Worm (Caenorhabditis elegans) whole organism, L4/young adult: ENCODE measurements around the gene ttll-5.
"Not testable (repeated sequence)": the region's sequence is repeated elsewhere in the genome, so short reads cannot be mapped to it uniquely, and the experiment has no call there.

Experiments
- W03F9.2 ChIP-seq: fragments of 150-350 bp; optimal IDR thresholded peaks from 2 replicates; lab custom pipeline; 2014; ENCODE audit warnings: missing biosample characterization, missing genetic modification characterization
- dao-5 ChIP-seq: sonication (generic microtip); optimal IDR thresholded peaks from 2 replicates; lab custom pipeline; 2016; ENCODE audit warnings: missing genotype, missing genetic modification characterization, moderate library complexity, missing compliant biosample characterization
- him-1 ChIP-seq: sonication (generic microtip); optimal IDR thresholded peaks from 2 replicates; lab custom pipeline; 2016; ENCODE audit warnings: missing genotype, missing genetic modification reagents, missing genetic modification characterization, missing compliant biosample characterization

The ttll-5 gene

DNA sequence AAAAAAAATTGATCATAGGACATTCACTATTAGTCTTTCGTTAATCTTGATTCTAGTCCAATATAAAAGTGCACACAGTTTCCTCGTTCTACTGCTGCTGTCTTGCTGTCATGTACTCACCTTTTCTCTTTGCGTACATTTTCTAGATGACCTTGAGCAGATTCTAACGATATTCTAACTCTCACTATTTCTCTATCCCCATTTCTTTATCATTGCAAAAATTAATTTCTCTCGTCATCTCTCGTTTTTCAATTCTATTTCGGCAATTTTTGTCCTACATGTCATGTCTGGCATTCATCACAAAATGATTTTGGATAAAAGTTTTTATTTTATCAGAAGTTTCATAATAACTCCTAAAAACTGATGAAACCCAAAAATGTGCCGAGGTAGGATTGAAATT, at the start of gene ttll-5:
Gene ttll-5, plus strand, starts transcription at position 288 of the 400 bp plus-strand sequence.
- TF ChIP-seq W03F9.2: no peak
- TF ChIP-seq dao-5: no peak
- no peak for TF ChIP-seq him-1 (tag; lab: Kevin White, UChicago)

DNA sequence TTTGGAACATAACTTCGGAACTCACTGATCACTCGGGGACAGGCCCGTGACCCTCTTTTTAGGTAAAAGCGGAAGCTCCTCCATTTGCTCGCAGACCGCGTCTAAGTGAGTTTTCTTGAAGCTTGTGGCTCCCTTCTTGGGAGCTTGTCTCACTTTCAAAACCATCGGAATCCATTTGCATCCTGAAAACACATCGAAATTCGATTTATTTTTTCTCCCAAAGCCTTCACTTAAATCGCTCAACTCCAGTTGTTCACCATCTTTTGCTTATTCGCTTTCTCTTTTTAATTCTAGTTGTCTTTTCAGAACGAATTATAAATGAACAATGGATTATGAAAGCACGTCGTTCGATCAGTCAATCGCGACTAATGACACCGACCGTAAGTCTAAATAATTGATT, 49.6 kb upstream of the ttll-5 start, which contains the start of gene T11F9.1:
Gene T11F9.1, plus strand, starts transcription at position 301 of the 400 bp plus-strand sequence.
- TF ChIP-seq him-1 (tag; lab: Kevin White, UChicago) (no peak), dao-5 (no peak), W03F9.2 (no peak)

DNA sequence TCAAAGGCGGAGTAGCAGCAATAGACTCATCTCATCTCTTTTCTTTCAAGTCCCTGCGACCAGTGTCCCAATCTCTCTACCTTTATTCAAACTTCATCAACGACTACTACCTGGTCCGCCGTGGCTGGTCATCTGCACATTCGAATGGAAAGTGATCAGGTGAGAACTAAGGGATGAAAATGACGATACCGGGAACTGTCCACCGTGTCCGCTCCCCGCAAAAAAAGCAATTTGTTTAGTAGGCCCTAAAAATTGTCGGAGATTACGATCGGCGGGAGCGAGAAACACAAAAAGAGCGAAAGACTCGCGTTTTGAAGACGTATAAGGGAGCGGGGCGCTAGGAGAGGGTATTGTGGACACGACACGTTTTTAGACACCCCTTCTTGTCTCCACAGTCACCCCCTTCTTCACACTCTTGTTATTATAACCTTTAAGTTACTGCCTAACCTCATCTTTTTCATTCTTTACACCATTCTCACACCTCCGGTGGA, 45.9 kb upstream of the ttll-5 start, which contains the start of gene zipt-16:
Gene zipt-16, plus strand, starts transcription at position 51 of the 491 bp plus-strand sequence.
- TF ChIP-seq dao-5: no peak
- TF ChIP-seq him-1 (tag; lab: Kevin White, UChicago): no peak
- TF ChIP-seq W03F9.2: no peak

DNA sequence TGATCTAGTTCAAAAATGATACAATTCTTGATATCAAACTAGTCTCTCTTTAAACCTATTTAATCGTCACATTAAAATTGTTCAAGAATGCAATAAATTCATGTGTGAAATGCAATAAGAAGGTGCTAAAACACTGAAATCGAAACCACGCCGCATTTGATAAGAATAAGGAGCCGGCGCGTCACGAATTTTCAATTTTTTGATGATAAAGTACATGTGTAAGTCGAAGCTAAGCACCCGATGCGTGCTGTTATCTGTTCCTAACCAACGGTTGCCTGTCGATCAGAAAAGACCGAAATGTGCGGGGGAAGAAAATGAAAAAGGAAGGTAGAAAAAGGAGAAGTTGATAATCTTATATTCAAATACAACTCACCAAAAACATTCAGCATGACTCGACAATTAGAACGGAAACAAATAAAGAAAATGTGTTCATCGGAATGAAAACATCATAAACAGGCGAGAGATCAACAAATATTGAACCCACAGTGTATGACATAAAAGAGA, 38.6 kb upstream of the ttll-5 start, which contains the start of gene aat-6:
Gene aat-6, minus strand, starts transcription at position 454 of the 504 bp plus-strand sequence.
- no peak for TF ChIP-seq W03F9.2
- TF ChIP-seq dao-5: no peak
- no peak for TF ChIP-seq him-1 (tag; lab: Kevin White, UChicago)

DNA sequence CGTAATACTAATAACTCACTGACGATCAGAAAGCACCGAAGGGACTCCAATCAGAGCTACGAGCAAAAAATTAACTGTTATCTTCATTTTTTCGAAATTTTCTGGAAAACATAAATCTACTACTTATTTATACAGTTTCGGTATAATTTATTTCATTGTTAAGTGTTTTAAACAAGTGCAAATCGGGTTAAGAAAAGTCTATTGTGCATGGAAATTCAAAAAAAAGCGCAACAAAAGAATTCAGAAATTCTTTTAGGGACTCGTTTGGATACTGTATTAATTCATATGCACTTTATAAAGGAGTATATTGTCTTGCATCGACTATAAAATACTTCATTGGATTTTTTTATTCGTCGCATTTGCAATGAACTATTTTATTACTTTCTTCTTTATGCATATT, 36.7 kb upstream of the ttll-5 start, which contains the start of the genes nas-20 and nas-21:
Gene nas-20, minus strand, starts transcription at position 101 of the 400 bp plus-strand sequence.
Gene nas-21, plus strand, starts transcription at position 356 of the 400 bp plus-strand sequence.
- TF ChIP-seq him-1 (tag; lab: Kevin White, UChicago) (no peak), dao-5 (no peak), W03F9.2 (no peak)

DNA sequence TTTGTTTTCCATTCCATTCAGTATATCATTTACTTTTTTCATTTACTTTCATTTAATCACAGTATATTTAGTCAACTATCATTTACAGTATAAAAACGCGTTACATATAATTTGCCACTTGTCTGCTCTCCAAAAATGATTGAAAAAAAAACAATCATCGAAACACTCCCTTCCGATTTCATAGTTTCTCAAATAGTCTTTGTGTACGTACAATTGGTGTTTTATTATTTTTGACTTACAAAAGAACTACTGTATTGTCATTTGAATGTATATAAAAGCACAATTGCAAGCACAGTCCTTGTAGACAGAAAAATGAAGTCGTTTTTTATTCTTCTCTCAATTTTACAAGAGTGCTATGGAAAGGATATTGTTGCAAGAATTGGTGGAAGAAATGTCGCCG, 34.5 kb upstream of the ttll-5 start, which contains the start of gene nas-22:
Gene nas-22, plus strand, starts transcription at position 301 of the 400 bp plus-strand sequence.
- no peak for TF ChIP-seq W03F9.2

DNA sequence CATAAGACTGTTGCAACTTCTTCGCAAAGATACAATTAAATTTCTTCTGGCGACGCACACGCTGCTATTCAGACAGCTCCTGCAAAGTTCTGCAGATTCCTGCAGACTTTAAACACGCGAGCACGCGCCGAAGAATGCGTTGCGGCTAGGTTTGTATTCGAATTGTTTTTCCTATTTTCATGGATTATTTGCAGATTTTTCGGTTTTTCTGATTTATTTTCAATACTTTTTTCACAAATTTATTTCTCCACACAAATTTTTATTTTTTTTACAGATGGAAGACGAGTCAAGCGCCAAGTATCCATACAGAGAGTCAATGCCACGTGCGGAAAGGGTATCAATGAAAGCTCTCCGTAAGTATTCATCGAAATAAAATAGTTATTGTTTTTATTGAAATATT, 33.2 kb upstream of the ttll-5 start, which contains the start of gene T11F9.7:
Gene T11F9.7, plus strand, starts transcription at position 301 of the 400 bp plus-strand sequence.
- TF ChIP-seq W03F9.2; him-1 (tag; lab: Kevin White, UChicago); dao-5: not testable (repeated sequence)

DNA sequence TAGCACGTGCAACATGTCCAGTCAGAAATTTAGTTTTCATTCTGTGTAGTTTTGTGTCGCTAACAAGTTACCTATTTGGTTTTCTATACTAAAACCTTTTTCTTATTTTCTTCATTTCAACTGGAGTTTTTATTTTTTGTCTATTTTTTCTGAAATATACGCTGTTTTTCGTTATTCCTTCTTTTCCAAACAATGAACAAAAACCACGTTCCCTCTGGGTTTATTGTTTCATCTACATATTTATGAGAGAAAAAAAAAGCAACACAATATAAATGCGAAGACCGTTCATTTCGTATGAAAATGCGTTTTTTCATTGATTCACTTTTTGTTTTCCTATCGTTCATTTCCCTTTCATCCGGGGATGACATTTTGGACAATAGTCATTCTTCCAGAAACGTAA, 29.5 kb upstream of the ttll-5 start, which contains the start of gene T11F9.22:
Gene T11F9.22, plus strand, starts transcription at position 301 of the 400 bp plus-strand sequence.
- TF ChIP-seq him-1 (tag; lab: Kevin White, UChicago) (no peak), W03F9.2 (no peak), dao-5 (no peak)

DNA sequence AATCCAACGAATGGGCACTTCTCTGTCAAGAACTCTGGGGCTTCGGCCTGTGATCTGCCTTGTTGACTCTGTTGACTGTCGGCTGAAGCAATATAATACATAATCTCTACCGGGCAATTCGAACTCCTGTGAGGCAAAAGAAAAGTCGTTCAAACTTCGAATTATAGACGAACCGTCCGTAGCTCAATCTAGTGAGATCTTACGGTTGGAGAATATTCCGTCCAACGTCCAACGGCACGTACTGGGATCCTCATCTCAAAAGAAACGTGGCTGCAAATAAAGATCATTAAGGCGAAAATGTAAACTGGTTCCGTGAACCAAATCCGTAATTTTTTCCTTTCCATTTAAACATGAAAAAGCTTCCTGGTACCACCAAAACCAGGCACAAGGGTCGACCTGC, 28.1 kb upstream of the ttll-5 start, which contains the start of gene T11F9.14:
Gene T11F9.14, minus strand, starts transcription at position 101 of the 400 bp plus-strand sequence.
- TF ChIP-seq W03F9.2; dao-5; him-1 (tag; lab: Kevin White, UChicago): not testable (repeated sequence)

DNA sequence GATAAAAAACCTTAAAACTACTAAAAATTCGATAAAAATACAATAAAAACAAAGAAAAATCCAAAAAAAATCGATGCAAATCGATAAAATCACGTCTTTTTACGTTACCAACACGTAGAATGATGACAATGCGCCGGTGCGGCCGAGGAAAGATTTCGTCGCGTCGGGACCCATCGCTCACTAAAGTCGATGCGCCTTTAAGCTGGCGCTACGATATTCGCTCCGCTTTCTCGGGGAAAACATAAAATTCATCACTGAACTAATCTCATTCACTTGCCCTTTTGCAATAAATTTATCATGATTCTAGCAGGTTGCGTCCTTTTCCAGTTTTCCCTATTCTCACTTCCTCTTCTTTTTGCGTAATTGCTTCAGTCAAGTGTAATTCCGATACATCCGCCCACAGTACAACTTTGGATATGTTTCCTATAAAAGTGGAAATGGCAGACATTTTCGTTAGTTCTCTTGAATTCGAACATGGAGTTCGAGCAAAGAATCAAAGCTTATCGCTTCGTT, 25.2 kb upstream of the ttll-5 start, which contains the start of gene col-157:
Gene col-157, plus strand, starts transcription at position 463 of the 513 bp plus-strand sequence.
- TF ChIP-seq W03F9.2; dao-5; him-1 (tag; lab: Kevin White, UChicago): not testable (repeated sequence)

DNA sequence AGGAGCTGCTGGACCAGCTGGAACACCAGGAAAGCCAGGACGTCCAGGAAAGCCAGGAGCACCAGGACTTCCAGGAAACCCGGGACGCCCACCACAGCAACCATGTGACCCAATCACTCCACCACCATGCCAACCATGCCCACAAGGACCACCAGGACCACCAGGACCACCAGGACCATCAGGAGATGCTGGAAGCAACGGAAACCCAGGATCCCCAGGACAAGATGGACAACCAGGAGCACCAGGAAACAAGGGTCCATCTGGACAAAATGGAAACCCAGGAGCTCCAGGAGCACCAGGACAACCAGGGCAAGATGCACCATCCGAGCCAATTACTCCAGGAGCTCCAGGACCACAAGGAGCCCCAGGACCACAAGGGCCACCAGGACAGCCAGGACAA, 24.5 kb upstream of the ttll-5 start:
- TF ChIP-seq dao-5: no peak
- TF ChIP-seq W03F9.2: no peak
- TF ChIP-seq him-1 (tag; lab: Kevin White, UChicago): no peak

DNA sequence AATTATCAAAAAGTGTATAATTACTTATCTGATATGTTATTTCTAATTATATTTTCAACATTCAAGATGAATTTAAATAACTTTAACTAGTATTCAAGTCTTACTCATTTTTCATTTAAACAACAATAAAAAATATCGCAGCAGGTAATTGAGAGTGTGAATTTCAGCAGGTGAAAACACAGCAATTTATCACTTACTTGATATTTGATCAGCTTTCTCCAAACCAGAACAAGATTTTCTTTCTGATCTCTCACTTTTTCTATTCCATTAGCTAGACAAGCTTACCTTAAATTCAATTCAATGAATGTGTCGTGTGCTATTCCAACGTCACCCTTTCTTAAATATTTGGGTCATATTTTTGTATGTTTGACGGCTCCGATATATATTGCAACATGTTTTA, 23.3 kb upstream of the ttll-5 start, which contains the start of gene srh-1:
Gene srh-1, plus strand, starts transcription at position 301 of the 400 bp plus-strand sequence.
- no peak for TF ChIP-seq dao-5
- no peak for TF ChIP-seq W03F9.2
- TF ChIP-seq him-1 (tag; lab: Kevin White, UChicago): no peak

DNA sequence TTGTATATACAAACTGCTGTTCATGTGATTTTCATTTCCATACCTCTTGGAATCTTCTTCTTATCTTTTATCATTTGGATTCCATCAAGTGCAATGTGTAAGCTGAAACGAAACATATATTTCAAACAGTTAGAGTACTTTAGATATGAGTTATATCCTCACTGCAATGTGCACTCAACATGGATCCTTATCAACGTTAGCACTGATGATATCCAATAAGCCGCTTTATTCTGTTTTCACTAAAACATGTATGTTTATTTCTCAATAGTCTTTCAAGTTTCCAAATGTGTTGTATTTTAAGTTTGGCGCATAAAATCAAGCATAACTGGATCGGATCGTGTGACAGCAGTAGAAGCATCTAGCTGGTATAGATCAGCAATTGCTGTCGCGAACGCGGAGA, 22.2 kb upstream of the ttll-5 start, which contains the start of gene T11F9.10:
Gene T11F9.10, plus strand, starts transcription at position 301 of the 400 bp plus-strand sequence.
- no peak for TF ChIP-seq dao-5
- TF ChIP-seq him-1 (tag; lab: Kevin White, UChicago): no peak

DNA sequence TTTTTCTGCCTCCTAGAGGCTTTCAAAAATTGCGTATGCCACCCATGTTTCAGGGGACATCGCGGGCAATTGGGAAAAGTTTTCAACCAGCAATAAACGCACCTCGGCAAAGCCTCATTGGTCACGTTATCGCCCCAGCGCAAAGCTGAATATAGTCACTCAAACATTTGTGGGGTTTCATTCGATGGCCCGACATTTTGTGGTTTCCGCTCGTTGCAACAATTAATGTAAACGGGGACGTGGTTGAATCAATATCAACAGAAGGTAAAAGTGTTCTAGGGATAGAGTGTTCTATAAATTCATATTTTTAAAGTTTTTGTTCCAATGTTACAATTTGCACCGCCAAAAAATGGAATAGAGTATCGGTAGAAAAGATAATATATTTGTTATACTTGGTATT, 20.6 kb upstream of the ttll-5 start:
- TF ChIP-seq dao-5 (no peak), him-1 (tag; lab: Kevin White, UChicago) (no peak), W03F9.2 (no peak)

DNA sequence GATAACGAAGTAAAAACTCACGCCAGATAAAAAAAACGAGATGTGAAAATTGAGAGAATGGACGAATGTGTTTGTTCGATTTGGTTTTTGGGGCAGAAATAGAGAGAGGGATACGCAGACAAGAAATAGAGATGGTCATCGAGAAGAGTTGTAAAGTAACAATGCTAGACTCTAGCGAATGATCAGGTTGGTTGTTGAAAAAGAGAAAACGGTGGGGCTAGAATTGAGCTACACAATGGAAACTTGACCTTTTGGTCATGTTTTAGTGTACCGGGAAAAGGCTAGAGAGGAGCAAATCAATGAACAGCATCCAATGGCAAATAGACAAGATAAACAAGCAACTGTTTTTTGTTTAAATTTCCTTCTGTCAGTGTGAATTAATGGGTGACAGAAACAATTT, 18.5 kb upstream of the ttll-5 start, which contains the start of gene dhs-19:
Gene dhs-19, minus strand, starts transcription at position 101 of the 400 bp plus-strand sequence.
- TF ChIP-seq dao-5 (no peak), W03F9.2 (no peak), him-1 (tag; lab: Kevin White, UChicago) (no peak)
